Worm (Caenorhabditis elegans): Measurements from ENCODE around the gene F56F10.1.
A peak's percentile ranks its signal among the peaks of the same experiment; 100 is the strongest.

The F56F10.1 gene

DNA sequence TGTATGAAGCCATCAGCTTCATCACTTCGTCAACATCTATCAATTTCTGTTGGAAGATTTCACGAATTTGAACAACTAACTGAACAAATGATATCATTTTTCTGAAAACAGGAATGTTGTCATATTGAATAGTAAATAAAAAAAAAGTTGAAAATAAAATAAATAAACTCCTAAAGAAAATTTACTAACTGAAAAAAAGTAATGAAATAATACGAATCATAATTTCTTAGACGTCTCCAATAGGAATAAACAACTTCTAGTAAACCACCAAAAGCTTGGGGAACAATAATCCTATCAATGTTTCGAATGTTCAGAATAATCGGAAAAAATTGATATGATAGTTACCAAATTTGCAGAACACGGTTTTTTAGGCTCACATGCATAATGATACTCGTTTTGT, 8.9 kb upstream of the F56F10.1 start, which contains the start of gene cdo-1:
Gene cdo-1, minus strand, starts transcription at position 101 of the 400 bp plus-strand sequence.
- TF ChIP-seq zag-1 (tag; optimal IDR thresholded peaks at IDR 0.05): no peak
- TF ChIP-seq pqm-1 (tag; optimal IDR thresholded peaks at IDR 0.05): no peak
- no peak for TF ChIP-seq ztf-11 (tag; optimal IDR thresholded peaks at IDR 0.05)
- no peak for TF ChIP-seq unc-98 (GFP tag; IDR thresholded peaks at IDR 0.05)
- TF ChIP-seq nhr-20 (tag; optimal IDR thresholded peaks at IDR 0.05): no peak
- no peak for TF ChIP-seq nhr-28 (tag; optimal IDR thresholded peaks at IDR 0.05)
- TF ChIP-seq zip-4 (GFP tag; optimal IDR thresholded peaks at IDR 0.05): no peak
- no peak for TF ChIP-seq dsc-1 (tag; optimal IDR thresholded peaks at IDR 0.05)
- no peak for TF ChIP-seq nhr-76 (tag; optimal IDR thresholded peaks at IDR 0.05)

DNA sequence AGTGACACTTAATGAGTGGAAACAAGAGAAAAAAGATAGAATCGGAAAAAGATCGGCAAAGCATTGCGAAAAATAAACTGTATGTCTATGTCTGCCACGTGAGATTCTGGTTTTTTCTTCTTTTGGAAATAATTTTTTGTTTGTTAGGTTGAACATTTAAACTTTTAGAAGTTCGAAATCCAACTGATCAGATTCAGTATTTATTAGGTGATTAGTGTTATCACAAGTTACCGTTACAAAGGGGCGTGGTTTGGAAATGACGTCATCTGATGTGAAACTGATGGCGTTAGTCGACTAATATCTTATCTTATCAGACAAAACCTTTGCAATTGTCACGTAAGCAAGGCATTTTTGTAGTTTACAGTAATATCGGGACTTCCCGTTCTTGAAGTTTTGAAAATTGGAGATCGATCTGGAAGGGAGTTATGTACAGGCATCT, 8.1 kb upstream of the F56F10.1 start:
- no peak for TF ChIP-seq unc-62 (GFP tag; optimal IDR thresholded peaks at IDR 0.05)
- TF ChIP-seq nhr-20 (tag; optimal IDR thresholded peaks at IDR 0.05): peak; percentile 73
- no peak for TF ChIP-seq alr-1 (tag; optimal IDR thresholded peaks at IDR 0.05; ENCODE audit: borderline replicate concordance)
- TF ChIP-seq vab-15 (tag; optimal IDR thresholded peaks at IDR 0.05): no peak
- TF ChIP-seq ceh-90 (tag; optimal IDR thresholded peaks at IDR 0.05): no peak
- peak; percentile 70 for TF ChIP-seq nhr-90 (tag; optimal IDR thresholded peaks at IDR 0.05; ENCODE audit: poor library complexity)
- TF ChIP-seq ztf-4 (tag; optimal IDR thresholded peaks at IDR 0.05): peak; percentile 73
- peak; percentile 97 for TF ChIP-seq nhr-85 (tag)
- TF ChIP-seq aha-1 (tag; optimal IDR thresholded peaks at IDR 0.05): peak; percentile 35
- peak; percentile 79 for TF ChIP-seq grh-1 (GFP tag; IDR thresholded peaks at IDR 0.05)
- no peak for TF ChIP-seq pax-3 (tag; optimal IDR thresholded peaks at IDR 0.05)
- no peak for TF ChIP-seq nhr-84 (tag; optimal IDR thresholded peaks at IDR 0.05)
- peak; percentile 46 for TF ChIP-seq nhr-47 (tag; optimal IDR thresholded peaks at IDR 0.05)
- TF ChIP-seq egl-27 (tag; optimal IDR thresholded peaks at IDR 0.05): peak in 1 of 2 experiments; percentile 34
- TF ChIP-seq lin-14 (GFP tag; optimal IDR thresholded peaks at IDR 0.05): peak; percentile 68
- TF ChIP-seq unc-30 (tag; optimal IDR thresholded peaks at IDR 0.05): no peak
- TF ChIP-seq nhr-76 (tag; optimal IDR thresholded peaks at IDR 0.05): no peak
- TF ChIP-seq C16A3.4 (tag; optimal IDR thresholded peaks at IDR 0.05): peak; percentile 35
- no peak for TF ChIP-seq mep-1 (tag; optimal IDR thresholded peaks at IDR 0.05)
- TF ChIP-seq nhr-28 (tag; optimal IDR thresholded peaks at IDR 0.05): no peak
- TF ChIP-seq lir-3 (tag; optimal IDR thresholded peaks at IDR 0.05; ENCODE audit: poor library complexity): peak; percentile 2
- TF ChIP-seq tbx-2 (tag; optimal IDR thresholded peaks at IDR 0.05): peak; percentile 75
- TF ChIP-seq fkh-4 (tag; optimal IDR thresholded peaks at IDR 0.05; ENCODE audit: borderline replicate concordance): no peak
- peak; percentile 58 for TF ChIP-seq nhr-19 (GFP tag; conservative IDR thresholded peaks at IDR 0.05)
- TF ChIP-seq nhr-71 (tag; optimal IDR thresholded peaks at IDR 0.05): peak; percentile 77
- peak; percentile 67 for TF ChIP-seq snu-23 (GFP tag; optimal IDR thresholded peaks at IDR 0.05)
- TF ChIP-seq lin-35 (GFP tag; optimal IDR thresholded peaks at IDR 0.05): peak in 1 of 2 experiments; percentile 57
- TF ChIP-seq ceh-82 (tag; optimal IDR thresholded peaks at IDR 0.05): no peak
- peak; percentile 62 for TF ChIP-seq blmp-1 (tag; optimal IDR thresholded peaks at IDR 0.05)
- TF ChIP-seq nhr-77 (tag; optimal IDR thresholded peaks at IDR 0.05): no peak
- no peak for TF ChIP-seq jun-1 (tag; optimal IDR thresholded peaks at IDR 0.05)
- peak in 1 of 2 experiments; percentile 42 for TF ChIP-seq mdl-1 (tag; optimal IDR thresholded peaks at IDR 0.05)
- no peak for TF ChIP-seq unc-86 (tag; optimal IDR thresholded peaks at IDR 0.05)
- TF ChIP-seq efl-1 (optimal IDR thresholded peaks at IDR 0.05): no peak
- peak in 1 of 2 experiments; percentile 50 for TF ChIP-seq efl-1 (GFP tag; optimal IDR thresholded peaks at IDR 0.05 in 1 of 2)
- peak in 5 of 6 experiments; percentile 83 to 98 (median 97) for TF ChIP-seq elt-3 (tag; optimal IDR thresholded peaks at IDR 0.05)
- no peak for TF ChIP-seq rnt-1 (tag; optimal IDR thresholded peaks at IDR 0.05)
- no peak for TF ChIP-seq efl-3 (GFP tag; optimal IDR thresholded peaks at IDR 0.05)
- no peak for TF ChIP-seq ama-1 (optimal IDR thresholded peaks at IDR 0.05)
- no peak for TF ChIP-seq nhr-12 (tag; optimal IDR thresholded peaks at IDR 0.05)
- no peak for TF ChIP-seq hpl-2 (GFP tag; optimal IDR thresholded peaks at IDR 0.05)

Data from whole organism, L1 larva.